Worm (Caenorhabditis elegans) whole organism, L2 larva: ENCODE data around the gene cct-6.
A peak's percentile ranks its signal among the peaks of the same experiment; 100 is the strongest.

Source experiments
- C34F6.9 ChIP-seq: fragments of 150-350 bp; optimal IDR thresholded peaks from 2 replicates; lab custom pipeline; 2014; ENCODE audit warnings: missing biosample characterization, missing genetic modification characterization
- F13H6.1 ChIP-seq: sonication (generic microtip); optimal IDR thresholded peaks from 2 replicates; lab custom pipeline; 2016; ENCODE audit warnings: missing genetic modification characterization, missing compliant biosample characterization
- R02D3.7 ChIP-seq: fragments of 150-350 bp; optimal IDR thresholded peaks from 2 replicates; lab custom pipeline; 2014; ENCODE audit warnings: missing biosample characterization, missing genetic modification characterization
- Y55F3AM.14 ChIP-seq: fragments of 200-800 bp; sonication (Bioruptor generic); optimal IDR thresholded peaks from 2 replicates; lab custom pipeline; 2018; ENCODE audit warnings: mild to moderate bottlenecking, missing genetic modification characterization, missing compliant biosample characterization
- aly-2 ChIP-seq: fragments of 150-350 bp; optimal IDR thresholded peaks from 2 replicates; lab custom pipeline; 2014; ENCODE audit warnings: missing biosample characterization, missing genetic modification characterization
- ama-1 ChIP-seq: fragments of 150-350 bp; optimal IDR thresholded peaks from 2 replicates; lab custom pipeline; 2018; ENCODE audit warnings: inconsistent platforms
- blmp-1 ChIP-seq: sonication (generic microtip); optimal IDR thresholded peaks from 2 replicates; lab custom pipeline; 2017; ENCODE audit warnings: missing genetic modification characterization, mild to moderate bottlenecking, missing compliant biosample characterization, antibody characterized with exemption, moderate library complexity; ENCODE audit not compliant: insufficient read depth
- ceh-16 ChIP-seq: fragments of 150-350 bp; optimal IDR thresholded peaks from 2 replicates; lab custom pipeline; 2014; ENCODE audit warnings: missing biosample characterization, missing genetic modification characterization
- ceh-82 ChIP-seq: fragments of 150-350 bp; optimal IDR thresholded peaks from 2 replicates; lab custom pipeline; 2014; ENCODE audit warnings: missing biosample characterization, missing genetic modification characterization
- crh-2 ChIP-seq: sonication (generic microtip); optimal IDR thresholded peaks from 2 replicates; lab custom pipeline; 2017; ENCODE audit warnings: missing biosample characterization, missing genetic modification characterization
- dmd-4 ChIP-seq: sonication (generic microtip); optimal IDR thresholded peaks from 2 replicates; lab custom pipeline; 2017; ENCODE audit warnings: missing biosample characterization, missing genetic modification characterization
- egl-27 ChIP-seq: sonication (generic microtip); optimal IDR thresholded peaks from 3 replicates; lab custom pipeline; 2017; ENCODE audit warnings: missing biosample characterization, missing genetic modification reagents, missing genetic modification characterization
- elt-1 ChIP-seq: fragments of 150-350 bp; optimal IDR thresholded peaks from 2 replicates; lab custom pipeline; 2014; ENCODE audit warnings: missing biosample characterization, missing genetic modification characterization
- elt-3 ChIP-seq: sonication (generic microtip); optimal IDR thresholded peaks from 2 replicates; lab custom pipeline; 2017; ENCODE audit warnings: missing biosample characterization, missing genetic modification characterization
- fos-1 ChIP-seq: fragments of 150-350 bp; optimal IDR thresholded peaks from 2 replicates; lab custom pipeline; 2014; ENCODE audit warnings: missing biosample characterization, missing genetic modification characterization
- gmeb-1 ChIP-seq: fragments of 150-350 bp; optimal IDR thresholded peaks from 2 replicates; lab custom pipeline; 2014; ENCODE audit warnings: missing biosample characterization, missing genetic modification characterization
- lin-13 ChIP-seq: fragments of 150-350 bp; optimal IDR thresholded peaks from 2 replicates; lab custom pipeline; 2014; ENCODE audit warnings: missing biosample characterization, missing genetic modification reagents, missing genetic modification characterization
- lsy-2 ChIP-seq, 2 experiments: fragments of 150-350 bp in 1 of 2; sonication (generic microtip) in 1 of 2; optimal IDR thresholded peaks; 2 replicates each; lab custom pipeline; 2014 to 2017; ENCODE audit warnings: missing biosample characterization in 2 of 2, missing genetic modification characterization in 2 of 2
- mab-5 ChIP-seq: fragments of 150-350 bp; optimal IDR thresholded peaks from 2 replicates; lab custom pipeline; 2014; ENCODE audit warnings: missing biosample characterization, missing genetic modification characterization
- nhr-10 ChIP-seq: sonication (generic microtip); optimal IDR thresholded peaks from 2 replicates; lab custom pipeline; 2017; ENCODE audit warnings: missing biosample characterization, missing genetic modification characterization
- nhr-12 ChIP-seq: fragments of 150-350 bp; optimal IDR thresholded peaks from 2 replicates; lab custom pipeline; 2014; ENCODE audit warnings: missing biosample characterization, missing genetic modification characterization
- nhr-129 ChIP-seq: fragments of 150-350 bp; optimal IDR thresholded peaks from 2 replicates; lab custom pipeline; 2014; ENCODE audit warnings: missing biosample characterization, missing genetic modification characterization
- nhr-21 ChIP-seq: fragments of 150-350 bp; optimal IDR thresholded peaks from 2 replicates; lab custom pipeline; 2014; ENCODE audit warnings: missing biosample characterization, missing genetic modification characterization
- nhr-23 ChIP-seq: fragments of 150-350 bp; optimal IDR thresholded peaks from 2 replicates; lab custom pipeline; 2014; ENCODE audit warnings: missing biosample characterization, missing genetic modification reagents, missing genetic modification characterization
- nhr-237 ChIP-seq: fragments of 150-350 bp; optimal IDR thresholded peaks from 2 replicates; lab custom pipeline; 2014; ENCODE audit warnings: missing biosample characterization, missing genetic modification characterization
- nhr-25 ChIP-seq: fragments of 150-350 bp; sonication (generic microtip); optimal IDR thresholded peaks from 3 replicates; lab custom pipeline; 2014; ENCODE audit warnings: missing biosample characterization, missing genetic modification characterization
- nhr-77 ChIP-seq: fragments of 150-350 bp; optimal IDR thresholded peaks from 2 replicates; lab custom pipeline; 2014; ENCODE audit warnings: missing biosample characterization, missing genetic modification characterization
- sem-4 ChIP-seq: fragments of 150-350 bp; optimal IDR thresholded peaks from 2 replicates; lab custom pipeline; 2014; ENCODE audit warnings: missing biosample characterization, missing genetic modification reagents, missing genetic modification characterization
- skn-1 ChIP-seq: sonication (generic microtip); optimal IDR thresholded peaks from 2 replicates; lab custom pipeline; 2017; ENCODE audit warnings: missing biosample characterization, missing genetic modification characterization
- sma-3 ChIP-seq: sonication (generic microtip); optimal IDR thresholded peaks from 2 replicates; lab custom pipeline; 2016; ENCODE audit warnings: missing genetic modification reagents, missing genetic modification characterization, missing compliant biosample characterization
- sma-9 ChIP-seq, 2 experiments: fragments of 150-350 bp in 1 of 2; sonication (generic microtip) in 1 of 2; optimal IDR thresholded peaks; 2 replicates each; lab custom pipeline; 2014 to 2016; ENCODE audit warnings: missing genetic modification characterization in 2 of 2, mild to moderate bottlenecking in 1 of 2, missing biosample characterization in 1 of 2, missing compliant biosample characterization in 1 of 2, missing genetic modification reagents in 1 of 2, moderate library complexity in 1 of 2
- snpc-4 ChIP-seq: fragments of 150-350 bp; optimal IDR thresholded peaks from 2 replicates; lab custom pipeline; 2014; ENCODE audit warnings: missing biosample characterization, missing genetic modification characterization
- unc-55 ChIP-seq: fragments of 150-350 bp; sonication (generic microtip); optimal IDR thresholded peaks from 3 replicates; lab custom pipeline; 2014; ENCODE audit warnings: missing biosample characterization, missing genetic modification reagents, missing genetic modification characterization
- unc-62 ChIP-seq: fragments of 150-350 bp; optimal IDR thresholded peaks from 2 replicates; lab custom pipeline; 2014; ENCODE audit warnings: missing biosample characterization, missing genetic modification reagents, missing genetic modification characterization
- zag-1 ChIP-seq: fragments of 150-350 bp; optimal IDR thresholded peaks from 2 replicates; lab custom pipeline; 2014; ENCODE audit warnings: missing biosample characterization, missing genetic modification characterization
- ztf-11 ChIP-seq: sonication (generic microtip); optimal IDR thresholded peaks from 2 replicates; lab custom pipeline; 2017; ENCODE audit warnings: missing biosample characterization, missing genetic modification characterization
- ztf-4 ChIP-seq: fragments of 150-350 bp; optimal IDR thresholded peaks from 2 replicates; lab custom pipeline; 2014; ENCODE audit warnings: missing biosample characterization, missing genetic modification characterization

The cct-6 gene

DNA sequence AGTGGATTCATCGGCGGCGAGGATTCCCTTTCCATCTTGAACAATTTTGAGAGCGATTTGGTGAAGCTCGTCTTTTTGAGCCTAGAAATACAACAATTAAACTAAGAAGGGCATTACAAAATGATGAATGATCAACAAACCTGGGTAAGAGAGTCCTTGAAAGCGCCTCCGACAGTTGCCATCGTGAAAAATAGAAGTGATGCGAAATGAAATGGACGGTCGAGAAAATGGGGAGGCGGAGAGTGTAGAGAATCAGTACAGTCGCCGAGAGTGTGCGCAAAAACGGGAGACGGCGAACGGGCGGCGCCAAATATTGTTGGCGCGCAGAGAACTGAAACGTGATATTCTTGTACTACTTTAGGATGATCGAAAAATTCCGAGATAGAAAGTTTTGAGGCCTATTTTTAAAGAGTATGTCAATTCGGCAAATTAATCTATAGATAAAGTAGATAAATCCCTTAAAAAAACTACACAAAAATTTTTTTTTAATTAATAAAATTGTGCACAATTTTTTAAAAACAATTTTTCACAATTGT, 20.7 kb upstream of the cct-6 start, which contains the start of gene aldo-2:
Gene aldo-2 (minus strand): TSS at position 486 of the 536 bp plus-strand sequence.
- TF ChIP-seq crh-2 (tag; lab: Kevin White, UChicago): no peak
- no peak for TF ChIP-seq nhr-237 (tag; lab: Kevin White, UChicago)
- TF ChIP-seq R02D3.7 (tag; lab: Kevin White, UChicago): no peak
- peak; percentile 3 for TF ChIP-seq fos-1 (tag; lab: Kevin White, UChicago)
- TF ChIP-seq dmd-4 (tag; lab: Kevin White, UChicago): no peak
- TF ChIP-seq aly-2 (tag; lab: Kevin White, UChicago): no peak
- TF ChIP-seq zag-1 (tag; lab: Kevin White, UChicago): no peak
- TF ChIP-seq ceh-16 (tag; lab: Kevin White, UChicago): peak; percentile 9
- TF ChIP-seq gmeb-1 (tag; lab: Kevin White, UChicago): peak; percentile 23
- TF ChIP-seq snpc-4 (tag; lab: Kevin White, UChicago): no peak
- TF ChIP-seq ama-1 (lab: Kevin White, UChicago): peak; percentile 86
- no peak for TF ChIP-seq egl-27 (tag; lab: Kevin White, UChicago)
- no peak for TF ChIP-seq nhr-77 (tag; lab: Kevin White, UChicago)
- TF ChIP-seq ztf-4 (tag; lab: Kevin White, UChicago): no peak
- TF ChIP-seq sma-3: peak; percentile 8
- TF ChIP-seq mab-5 (tag; lab: Kevin White, UChicago): no peak
- TF ChIP-seq elt-1: no peak
- TF ChIP-seq nhr-10 (tag; lab: Kevin White, UChicago): no peak
- TF ChIP-seq elt-3 (tag; lab: Kevin White, UChicago): no peak
- no peak for TF ChIP-seq Y55F3AM.14 (GFP tag; lab: Kevin White, UChicago)
- no peak for TF ChIP-seq ztf-11 (tag; lab: Kevin White, UChicago)
- no peak for TF ChIP-seq nhr-23 (tag; lab: Kevin White, UChicago)
- no peak for TF ChIP-seq C34F6.9
- peak; percentile 3 for TF ChIP-seq nhr-129
- no peak for TF ChIP-seq skn-1
- TF ChIP-seq lsy-2 (tag; optimal IDR thresholded peaks at IDR 0.05; lab: Kevin White, UChicago): no peak
- no peak for TF ChIP-seq sem-4 (tag; lab: Kevin White, UChicago)
- TF ChIP-seq unc-55 (GFP tag; lab: Kevin White, UChicago): no peak
- TF ChIP-seq nhr-12 (tag; lab: Kevin White, UChicago): no peak
- no peak for TF ChIP-seq ceh-82 (tag; lab: Kevin White, UChicago)
- peak; percentile 37 for TF ChIP-seq nhr-25 (tag; lab: Kevin White, UChicago)
- no peak for TF ChIP-seq sma-9 (GFP tag; optimal IDR thresholded peaks at IDR 0.05; lab: Kevin White, UChicago)
- no peak for TF ChIP-seq sma-9 (tag; optimal IDR thresholded peaks at IDR 0.05; lab: Kevin White, UChicago)
- TF ChIP-seq unc-62 (GFP tag; lab: Kevin White, UChicago): no peak
- TF ChIP-seq F13H6.1 (tag; lab: Kevin White, UChicago): peak; percentile 15
- peak; percentile 25 for TF ChIP-seq nhr-21 (tag; lab: Kevin White, UChicago)
- TF ChIP-seq blmp-1 (tag; lab: Kevin White, UChicago): peak; percentile 6

DNA sequence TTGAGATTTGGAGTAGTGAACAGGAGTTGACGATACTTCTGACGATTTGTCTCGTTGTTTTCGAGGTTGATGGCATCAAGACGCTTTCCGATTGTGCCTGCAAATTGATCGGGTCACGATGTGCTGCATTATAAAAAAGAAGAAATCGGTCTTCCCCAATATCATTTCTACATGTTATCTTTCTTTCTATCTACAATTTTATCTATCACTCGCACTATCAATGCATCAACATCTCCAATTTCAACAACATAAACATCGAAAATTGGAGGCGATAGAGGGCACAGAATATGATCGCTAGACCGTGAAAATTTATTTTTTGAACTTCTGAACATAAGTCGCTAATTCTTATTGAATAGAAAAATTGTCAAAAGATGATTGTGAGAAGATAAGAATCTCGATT, 20.2 kb upstream of the cct-6 start:
- no peak for TF ChIP-seq nhr-129
- peak; percentile 5 for TF ChIP-seq lin-13 (GFP tag; lab: Kevin White, UChicago)

DNA sequence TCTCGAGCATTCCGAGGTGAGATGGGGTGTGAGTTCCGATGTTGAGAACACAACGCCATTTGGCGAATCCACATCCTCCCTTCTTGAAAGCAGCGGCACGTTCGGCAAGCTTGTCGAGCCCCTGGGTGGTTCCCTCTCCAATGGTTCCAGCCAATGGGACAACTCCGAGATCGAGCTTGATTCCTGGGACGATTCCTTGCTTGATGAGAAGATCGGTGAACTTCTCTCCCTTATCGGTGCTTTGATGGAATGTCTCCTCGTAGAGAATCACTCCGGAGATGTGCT, 19.9 kb upstream of the cct-6 start:
- TF ChIP-seq mab-5 (tag; lab: Kevin White, UChicago) (no peak), snpc-4 (tag; lab: Kevin White, UChicago) (no peak)

DNA sequence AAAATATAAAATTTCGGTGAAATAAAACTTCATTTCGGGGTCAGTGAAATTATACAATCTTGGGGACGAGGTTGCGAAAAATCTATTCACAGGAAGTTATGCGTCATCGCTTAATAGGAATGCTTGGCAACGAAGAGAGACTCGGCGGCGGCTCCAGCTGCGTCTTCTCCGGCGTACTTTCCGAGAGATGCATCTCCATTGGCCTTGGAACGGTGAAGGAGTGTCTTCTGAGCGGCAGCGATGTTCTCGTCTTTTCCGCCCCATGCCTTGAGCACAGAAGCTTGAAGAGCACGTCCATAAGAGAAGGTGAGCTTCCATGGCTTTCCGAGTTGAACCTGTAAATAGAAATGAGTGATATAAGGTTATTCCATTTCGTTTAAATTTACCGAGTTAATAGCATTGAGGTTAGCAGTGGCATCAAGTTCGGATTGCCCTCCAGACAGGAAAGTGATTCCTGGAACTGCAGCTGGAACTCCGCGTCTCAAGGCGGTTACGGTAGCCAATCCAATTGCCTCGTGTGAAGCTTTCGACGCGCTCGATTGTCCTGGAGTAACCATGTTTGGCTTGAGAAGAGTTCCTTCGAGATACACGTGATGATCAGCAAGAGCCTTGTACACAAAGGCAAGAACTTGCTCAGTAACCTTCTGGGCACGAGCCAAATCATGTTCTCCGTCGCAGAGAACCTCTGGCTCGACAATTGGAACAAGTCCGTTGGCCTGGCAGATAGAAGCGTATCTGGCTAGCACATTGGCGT, 19.4 kb upstream of the cct-6 start:
- peak; percentile 6 for TF ChIP-seq nhr-129
- TF ChIP-seq nhr-237 (tag; lab: Kevin White, UChicago): no peak
- TF ChIP-seq lsy-2 (tag; optimal IDR thresholded peaks at IDR 0.05; lab: Kevin White, UChicago): no peak
- no peak for TF ChIP-seq ceh-82 (tag; lab: Kevin White, UChicago)
- TF ChIP-seq ceh-16 (tag; lab: Kevin White, UChicago): no peak
- TF ChIP-seq crh-2 (tag; lab: Kevin White, UChicago): no peak
